Fruit fly (Drosophila melanogaster) whole organism, embryonic: ENCODE data around the gene CG10700.
A peak's percentile ranks its signal among the peaks of the same experiment; 100 is the strongest.

Source experiments
- Abd-B ChIP-seq: fragments of 200-800 bp; sonication (Bioruptor generic); optimal IDR thresholded peaks from 2 replicates; lab custom pipeline; 2018; ENCODE audit warnings: missing biosample characterization, mild to moderate bottlenecking, missing genetic modification characterization, moderate library complexity
- Aef1 ChIP-seq: fragments of 200-800 bp; sonication (Bioruptor generic); IDR thresholded peaks from 3 replicates; pipeline ENCODE4 v1.3.6; 2022; ENCODE audit warnings: missing biosample characterization, missing genetic modification characterization
- BtbVII ChIP-seq: fragments of 200-800 bp; sonication (Bioruptor generic); optimal IDR thresholded peaks from 3 replicates; lab custom pipeline; 2017; ENCODE audit warnings: missing biosample characterization, mild to moderate bottlenecking, missing genetic modification characterization
- CG10321 ChIP-seq: fragments of 200-800 bp; sonication (Bioruptor generic); IDR thresholded peaks from 2 replicates; pipeline ENCODE4 v1.3.6; 2022; ENCODE audit warnings: missing biosample characterization, missing genetic modification characterization
- CG10543 ChIP-seq: fragments of 200-800 bp; sonication (Bioruptor generic); optimal IDR thresholded peaks from 3 replicates; lab custom pipeline; 2017; ENCODE audit warnings: missing biosample characterization, mild to moderate bottlenecking, missing genetic modification characterization, moderate library complexity
- CG11398 ChIP-seq: fragments of 200-800 bp; sonication (Bioruptor generic); optimal IDR thresholded peaks from 2 replicates; lab custom pipeline; 2016; ENCODE audit warnings: missing biosample characterization, missing genetic modification characterization
- CG12659 ChIP-seq: fragments of 200-800 bp; sonication (Bioruptor generic); optimal IDR thresholded peaks from 3 replicates; lab custom pipeline; 2017; ENCODE audit warnings: mild to moderate bottlenecking, missing biosample characterization, missing genetic modification reagents, missing genetic modification characterization
- CG18619 ChIP-seq: fragments of 200-800 bp; sonication (Bioruptor generic); optimal IDR thresholded peaks from 3 replicates; lab custom pipeline; 2017; ENCODE audit warnings: missing biosample characterization, mild to moderate bottlenecking, missing genetic modification characterization
- CG2120 ChIP-seq: fragments of 200-800 bp; sonication (Bioruptor generic); optimal IDR thresholded peaks from 3 replicates; lab custom pipeline; 2016; ENCODE audit warnings: missing biosample characterization, missing genetic modification characterization
- CG30020 ChIP-seq: fragments of 200-800 bp; optimal IDR thresholded peaks from 2 replicates; lab custom pipeline; 2019; ENCODE audit warnings: missing biosample characterization, mild to moderate bottlenecking, missing genetic modification characterization, moderate library complexity
- CG3065 ChIP-seq: fragments of 200-800 bp; sonication (Bioruptor generic); optimal IDR thresholded peaks from 2 replicates; lab custom pipeline; 2016; ENCODE audit warnings: missing biosample characterization, missing genetic modification characterization
- CG4854 ChIP-seq: fragments of 200-800 bp; sonication (Bioruptor generic); optimal IDR thresholded peaks from 2 replicates; lab custom pipeline; 2016; ENCODE audit warnings: missing biosample characterization, missing genetic modification characterization, inconsistent platforms
- CG6272 ChIP-seq: fragments of 200-800 bp; sonication (Bioruptor generic); IDR thresholded peaks from 2 replicates; pipeline ENCODE4 v1.3.6; 2022; ENCODE audit warnings: missing biosample characterization, missing genetic modification characterization
- CHES-1-like ChIP-seq: fragments of 200-800 bp; sonication (Bioruptor generic); optimal IDR thresholded peaks from 2 replicates; lab custom pipeline; 2016; ENCODE audit warnings: missing biosample characterization, missing genetic modification characterization
- CkIIα-i1 ChIP-seq: fragments of 200-800 bp; sonication (Bioruptor generic); IDR thresholded peaks from 2 replicates; pipeline ENCODE4 v1.3.6; 2022; ENCODE audit warnings: missing biosample characterization, missing genetic modification characterization
- Deaf1 ChIP-seq: fragments of 200-800 bp; optimal IDR thresholded peaks from 3 replicates; lab custom pipeline; 2019; ENCODE audit warnings: missing biosample characterization, mild to moderate bottlenecking, missing genetic modification characterization, moderate library complexity
- Hmr ChIP-seq: fragments of 200-800 bp; sonication (Bioruptor generic); optimal IDR thresholded peaks from 3 replicates; lab custom pipeline; 2017; ENCODE audit warnings: mild to moderate bottlenecking, missing biosample characterization, missing genetic modification reagents, missing genetic modification characterization
- Kr ChIP-seq: fragments of 200-800 bp; sonication (Bioruptor generic); optimal IDR thresholded peaks from 2 replicates; lab custom pipeline; 2017; ENCODE audit warnings: missing biosample characterization, mild to moderate bottlenecking, missing genetic modification characterization
- MTF-1 ChIP-seq: fragments of 200-800 bp; sonication (Bioruptor generic); optimal IDR thresholded peaks from 2 replicates; lab custom pipeline; 2018; ENCODE audit warnings: missing biosample characterization, mild to moderate bottlenecking, missing genetic modification characterization, borderline replicate concordance
- Opbp ChIP-seq: fragments of 200-800 bp; sonication (Bioruptor generic); IDR thresholded peaks from 3 replicates; pipeline ENCODE4 v1.3.6; 2022; ENCODE audit warnings: missing biosample characterization, missing genetic modification characterization; ENCODE audit not compliant: partially characterized antibody
- Usf ChIP-seq: fragments of 200-800 bp; sonication (Bioruptor generic); optimal IDR thresholded peaks from 2 replicates; lab custom pipeline; 2017; ENCODE audit warnings: missing genotype, missing biosample characterization, missing genetic modification characterization
- YL-1 ChIP-seq: fragments of 200-800 bp; sonication (Bioruptor generic); optimal IDR thresholded peaks from 3 replicates; lab custom pipeline; 2017; ENCODE audit warnings: missing biosample characterization, mild to moderate bottlenecking, missing genetic modification characterization
- ap ChIP-seq: fragments of 200-800 bp; sonication (Bioruptor generic); IDR thresholded peaks from 2 replicates; pipeline ENCODE4 v1.3.6; 2022; ENCODE audit warnings: missing biosample characterization, missing genetic modification characterization
- bab2 ChIP-seq: fragments of 200-800 bp; sonication (Bioruptor generic); optimal IDR thresholded peaks from 2 replicates; lab custom pipeline; 2016; ENCODE audit warnings: missing biosample characterization, missing genetic modification characterization
- cg ChIP-seq: fragments of 200-800 bp; sonication (Bioruptor generic); optimal IDR thresholded peaks from 3 replicates; lab custom pipeline; 2019; ENCODE audit warnings: missing biosample characterization, mild to moderate bottlenecking, missing genetic modification characterization, moderate library complexity
- chm ChIP-seq: fragments of 200-800 bp; sonication (Bioruptor generic); IDR thresholded peaks from 2 replicates; pipeline ENCODE4 v1.3.6; 2022; ENCODE audit warnings: missing biosample characterization, missing genetic modification characterization
- ci ChIP-seq: fragments of 200-800 bp; sonication (Bioruptor generic); IDR thresholded peaks from 3 replicates; pipeline ENCODE4 v1.3.6; 2022; ENCODE audit warnings: missing biosample characterization, missing genetic modification characterization
- crp ChIP-seq, 2 experiments: fragments of 200-800 bp; sonication (Bioruptor generic); optimal IDR thresholded peaks; 2 replicates in 1 of 2; 3 replicates in 1 of 2; lab custom pipeline; 2017; ENCODE audit warnings: missing biosample characterization in 2 of 2, missing genetic modification characterization in 2 of 2, mild to moderate bottlenecking in 1 of 2, moderate library complexity in 1 of 2
- dan ChIP-seq: fragments of 200-800 bp; sonication (Bioruptor generic); IDR thresholded peaks from 2 replicates; pipeline ENCODE4 v1.3.6; 2022; ENCODE audit warnings: missing biosample characterization, missing genetic modification characterization
- fu2 ChIP-seq: fragments of 200-800 bp; sonication (Bioruptor generic); optimal IDR thresholded peaks from 2 replicates; lab custom pipeline; 2016; ENCODE audit warnings: missing biosample characterization, missing genetic modification characterization
- gcm ChIP-seq: fragments of 200-800 bp; sonication (Bioruptor generic); optimal IDR thresholded peaks from 2 replicates; lab custom pipeline; 2019; ENCODE audit warnings: missing biosample characterization, mild to moderate bottlenecking, missing genetic modification characterization, moderate library complexity
- gem ChIP-seq: fragments of 200-800 bp; sonication (Bioruptor generic); optimal IDR thresholded peaks from 2 replicates; lab custom pipeline; 2019; ENCODE audit warnings: missing biosample characterization, mild to moderate bottlenecking, missing genetic modification characterization, moderate library complexity
- grau ChIP-seq: fragments of 200-800 bp; optimal IDR thresholded peaks from 3 replicates; lab custom pipeline; 2019; ENCODE audit warnings: missing biosample characterization, mild to moderate bottlenecking, missing genetic modification characterization, moderate library complexity
- inv ChIP-seq: fragments of 200-800 bp; sonication (Bioruptor generic); IDR thresholded peaks from 2 replicates; pipeline ENCODE4 v1.3.6; 2022; ENCODE audit warnings: missing biosample characterization, missing genetic modification characterization; ENCODE audit not compliant: partially characterized antibody
- org-1 ChIP-seq: fragments of 200-800 bp; sonication (Bioruptor generic); optimal IDR thresholded peaks from 2 replicates; lab custom pipeline; 2017; ENCODE audit warnings: missing biosample characterization, missing genetic modification characterization
- pnt ChIP-seq: fragments of 200-800 bp; sonication (Bioruptor generic); optimal IDR thresholded peaks from 3 replicates; lab custom pipeline; 2016; ENCODE audit warnings: missing biosample characterization, missing genetic modification characterization
- psq ChIP-seq: fragments of 200-800 bp; sonication (Bioruptor generic); optimal IDR thresholded peaks from 2 replicates; lab custom pipeline; 2017; ENCODE audit warnings: missing biosample characterization, missing genetic modification characterization
- sc ChIP-seq, 3 experiments: fragments of >200 bp in 2 of 3; fragments of 200-800 bp in 1 of 3; sonication (Bioruptor generic) in 1 of 3; optimal IDR thresholded peaks; 2 replicates in 2 of 3; 3 replicates in 1 of 3; lab custom pipeline; 2017; ENCODE audit warnings: mild to moderate bottlenecking in 1 of 3, missing biosample characterization in 1 of 3, missing genetic modification characterization in 1 of 3, missing genetic modification reagents in 1 of 3
- ssp ChIP-seq: fragments of 200-800 bp; sonication (Bioruptor generic); IDR thresholded peaks from 2 replicates; pipeline ENCODE4 v1.3.6; 2022; ENCODE audit warnings: missing biosample characterization, missing genetic modification characterization
- tap ChIP-seq: fragments of 200-800 bp; optimal IDR thresholded peaks from 3 replicates; lab custom pipeline; 2019; ENCODE audit warnings: missing biosample characterization, mild to moderate bottlenecking, missing genetic modification characterization, moderate library complexity
- tgo ChIP-seq: fragments of 200-800 bp; sonication (Bioruptor generic); IDR thresholded peaks from 3 replicates; pipeline ENCODE4 v1.3.6; 2022; ENCODE audit warnings: missing biosample characterization, missing genetic modification characterization
- tup ChIP-seq: fragments of 200-800 bp; sonication (Bioruptor generic); optimal IDR thresholded peaks from 2 replicates; lab custom pipeline; 2016; ENCODE audit warnings: missing biosample characterization, mild to moderate bottlenecking, missing genetic modification characterization, moderate library complexity
- vvl ChIP-seq: fragments of 200-800 bp; sonication (Bioruptor generic); IDR thresholded peaks from 2 replicates; pipeline ENCODE4 v1.3.6; 2022; ENCODE audit warnings: missing biosample characterization, missing genetic modification characterization

Gene CG10700

dm6 chr2L:19036105-19036714 lies 42.6 kb downstream of the CG10700 start (continued):
- TF ChIP-seq CG10321 (GFP tag; lab: Robert Waterston, UW) (no peak), ssp (GFP tag; lab: Robert Waterston, UW) (no peak), tap (tag; lab: Kevin White, UChicago) (no peak), ci (GFP tag; lab: Robert Waterston, UW) (no peak), CG2120 (peak; percentile 39), Aef1 (GFP tag; lab: Robert Waterston, UW) (no peak), CG10543 (GFP tag; lab: Kevin White, UChicago) (peak; percentile 79), CG4854 (GFP tag; lab: Kevin White, UChicago) (no peak), Hmr (GFP tag; lab: Kevin White, UChicago) (no peak), Abd-B (GFP tag; lab: Kevin White, UChicago) (no peak), CG12659 (GFP tag; lab: Kevin White, UChicago) (peak; percentile 2), org-1 (GFP tag; lab: Kevin White, UChicago) (no peak), dan (GFP tag; lab: Robert Waterston, UW) (no peak), psq (GFP tag; lab: Kevin White, UChicago) (no peak), grau (peak; percentile 79), tgo (no peak), Usf (GFP tag; lab: Kevin White, UChicago) (no peak), CG6272 (GFP tag; lab: Robert Waterston, UW) (no peak), chm (no peak), CG30020 (tag; lab: Kevin White, UChicago) (no peak), BtbVII (GFP tag; lab: Kevin White, UChicago) (no peak), inv (GFP tag; lab: Robert Waterston, UW) (no peak), CG11398 (GFP tag; lab: Kevin White, UChicago) (no peak), sc (optimal IDR thresholded peaks at IDR 0.05; lab: Kevin White, UChicago) (no peak), sc (GFP tag; optimal IDR thresholded peaks at IDR 0.05; lab: Kevin White, UChicago) (no peak), Kr (GFP tag; lab: Kevin White, UChicago) (no peak), crp (GFP tag; optimal IDR thresholded peaks at IDR 0.05; lab: Kevin White, UChicago) (no peak), CkIIα-i1 (GFP tag; lab: Robert Waterston, UW) (no peak), fu2 (GFP tag; lab: Kevin White, UChicago) (no peak), CG3065 (no peak), gem (peak; percentile 45), Opbp (GFP tag; lab: Robert Waterston, UW) (no peak), bab2 (GFP tag; lab: Kevin White, UChicago) (no peak), CG18619 (peak; percentile 11), MTF-1 (GFP tag; lab: Kevin White, UChicago) (no peak), tup (no peak), pnt (no peak), CHES-1-like (no peak), ap (GFP tag; lab: Robert Waterston, UW) (no peak)
- TF ChIP-seq, all 482 proteins: peak for 53

- no peak for TF ChIP-seq vvl (GFP tag; lab: Robert Waterston, UW)
- TF ChIP-seq cg (GFP tag; lab: Kevin White, UChicago), result peak; percentile 72
- no peak for TF ChIP-seq YL-1 (GFP tag; lab: Kevin White, UChicago)
- peak; percentile 66 for TF ChIP-seq gcm (GFP tag; lab: Kevin White, UChicago)
- peak; percentile 42 for TF ChIP-seq Deaf1
- TF ChIP-seq, all 482 proteins: peak for 3
These were observed 43.8 kb downstream of the CG10700 start for dm6 chr2L:19035013-19035412.
